Fruit fly (Drosophila melanogaster) whole organism, prepupa: ENCODE results near the gene CG34377.
A peak's percentile ranks its signal among the peaks of the same experiment; 100 is the strongest.

Experiments
- Blimp-1 ChIP-seq: fragments of 200-800 bp; sonication (Bioruptor generic); optimal IDR thresholded peaks from 3 replicates; lab custom pipeline; 2017; ENCODE audit warnings: missing biosample characterization, missing genetic modification characterization, mild to moderate bottlenecking, moderate library complexity, missing genetic modification reagents
- CG10631 ChIP-seq: fragments of 200-800 bp; sonication (Bioruptor generic); optimal IDR thresholded peaks from 2 replicates; lab custom pipeline; 2016; ENCODE audit warnings: missing biosample characterization, missing genetic modification characterization
- CG10669 ChIP-seq: fragments of 200-800 bp; sonication (Bioruptor generic); optimal IDR thresholded peaks from 3 replicates; lab custom pipeline; 2018; ENCODE audit warnings: missing biosample characterization, mild to moderate bottlenecking, missing genetic modification characterization, moderate library complexity
- CG11762 ChIP-seq: fragments of 200-800 bp; sonication (Bioruptor generic); optimal IDR thresholded peaks from 3 replicates; lab custom pipeline; 2016; ENCODE audit warnings: missing biosample characterization, missing genetic modification characterization; ENCODE audit not compliant: insufficient read depth
- CG11902 ChIP-seq: fragments of 200-800 bp; sonication (Bioruptor generic); optimal IDR thresholded peaks from 3 replicates; lab custom pipeline; 2016; ENCODE audit warnings: missing biosample characterization, missing genetic modification characterization
- CG15336 ChIP-seq: fragments of 200-800 bp; sonication (Bioruptor generic); IDR thresholded peaks from 2 replicates; pipeline ENCODE4 v1.3.6; 2022; ENCODE audit warnings: missing biosample characterization, missing genetic modification characterization
- CG1621 ChIP-seq: fragments of 200-800 bp; sonication (Bioruptor generic); optimal IDR thresholded peaks from 3 replicates; lab custom pipeline; 2018; ENCODE audit warnings: missing biosample characterization, mild to moderate bottlenecking, missing genetic modification characterization
- CG16779 ChIP-seq: fragments of 200-800 bp; sonication (Bioruptor generic); optimal IDR thresholded peaks from 3 replicates; lab custom pipeline; 2017; ENCODE audit warnings: missing biosample characterization, mild to moderate bottlenecking, missing genetic modification characterization
- CG31627 ChIP-seq: fragments of 200-800 bp; sonication (Bioruptor generic); optimal IDR thresholded peaks from 3 replicates; lab custom pipeline; 2016; ENCODE audit warnings: missing biosample characterization, missing genetic modification characterization
- CG32006 ChIP-seq: fragments of 200-800 bp; sonication (Bioruptor generic); optimal IDR thresholded peaks from 3 replicates; lab custom pipeline; 2017; ENCODE audit warnings: missing biosample characterization, mild to moderate bottlenecking, missing genetic modification characterization
- CG34406 ChIP-seq: fragments of 200-800 bp; sonication (Bioruptor generic); optimal IDR thresholded peaks from 3 replicates; lab custom pipeline; 2016; ENCODE audit warnings: missing biosample characterization, missing genetic modification characterization
- CG3919 ChIP-seq: fragments of 200-800 bp; sonication (Bioruptor generic); optimal IDR thresholded peaks from 3 replicates; lab custom pipeline; 2016; ENCODE audit warnings: missing biosample characterization, missing genetic modification characterization
- CG4318 ChIP-seq: fragments of 200-800 bp; sonication (Bioruptor generic); optimal IDR thresholded peaks from 3 replicates; lab custom pipeline; 2017; ENCODE audit warnings: missing biosample characterization, mild to moderate bottlenecking, missing genetic modification characterization
- CG6163 ChIP-seq: fragments of 200-800 bp; sonication (Bioruptor generic); IDR thresholded peaks from 3 replicates; pipeline ENCODE4 v1.3.6; 2022; ENCODE audit warnings: missing biosample characterization, missing genetic modification characterization
- CG6792 ChIP-seq: fragments of 200-800 bp; sonication (Bioruptor generic); optimal IDR thresholded peaks from 3 replicates; lab custom pipeline; 2016; ENCODE audit warnings: missing biosample characterization, missing genetic modification characterization
- CG6808 ChIP-seq: fragments of 200-800 bp; sonication (Bioruptor generic); optimal IDR thresholded peaks from 3 replicates; lab custom pipeline; 2017; ENCODE audit warnings: missing biosample characterization, missing genetic modification characterization, mild to moderate bottlenecking, moderate library complexity, missing genetic modification reagents
- CG6854 ChIP-seq: fragments of 200-800 bp; sonication (Bioruptor generic); optimal IDR thresholded peaks from 2 replicates; lab custom pipeline; 2017; ENCODE audit warnings: missing biosample characterization, mild to moderate bottlenecking, missing genetic modification characterization
- CG8119 ChIP-seq: fragments of 200-800 bp; sonication (Bioruptor generic); IDR thresholded peaks from 3 replicates; pipeline ENCODE4 v1.3.6; 2022; ENCODE audit warnings: missing biosample characterization, missing genetic modification characterization
- CG8319 ChIP-seq: fragments of 200-800 bp; sonication (Bioruptor generic); optimal IDR thresholded peaks from 3 replicates; lab custom pipeline; 2016; ENCODE audit warnings: missing biosample characterization, missing genetic modification characterization
- CG8632 ChIP-seq: fragments of 200-800 bp; sonication (Bioruptor generic); optimal IDR thresholded peaks from 3 replicates; lab custom pipeline; 2016; ENCODE audit warnings: missing biosample characterization, missing genetic modification characterization
- Eip75B ChIP-seq: fragments of 200-800 bp; sonication (Bioruptor generic); optimal IDR thresholded peaks from 3 replicates; lab custom pipeline; 2016; ENCODE audit warnings: missing biosample characterization, missing genetic modification characterization
- Eip78C ChIP-seq: fragments of 200-800 bp; sonication (Bioruptor generic); peaks from one replicate; lab custom pipeline; 2016; ENCODE audit warnings: missing biosample characterization, missing genetic modification characterization
- Eip93F ChIP-seq: fragments of 200-800 bp; sonication (Bioruptor generic); optimal IDR thresholded peaks from 2 replicates; lab custom pipeline; 2016; ENCODE audit warnings: missing biosample characterization, mild to moderate bottlenecking, missing genetic modification characterization
- Ets21C ChIP-seq: fragments of 200-800 bp; sonication (Bioruptor generic); optimal IDR thresholded peaks from 3 replicates; lab custom pipeline; 2016; ENCODE audit warnings: missing biosample characterization, missing genetic modification characterization
- Ets96B ChIP-seq: fragments of 200-800 bp; optimal IDR thresholded peaks from 2 replicates; lab custom pipeline; 2019; ENCODE audit warnings: missing biosample characterization, mild to moderate bottlenecking, missing genetic modification characterization, moderate library complexity
- Hr38 ChIP-seq: sonication (Bioruptor generic); optimal IDR thresholded peaks from 2 replicates; lab custom pipeline; 2016; ENCODE audit warnings: missing biosample characterization, missing genetic modification characterization
- Hr39 ChIP-seq: fragments of 200-800 bp; sonication (Bioruptor generic); optimal IDR thresholded peaks from 2 replicates; lab custom pipeline; 2016; ENCODE audit warnings: missing biosample characterization, missing genetic modification characterization
- Lpt ChIP-seq: fragments of 200-800 bp; sonication (Bioruptor generic); optimal IDR thresholded peaks from 3 replicates; lab custom pipeline; 2016; ENCODE audit warnings: missing biosample characterization, missing genetic modification characterization
- Met ChIP-seq: fragments of 200-800 bp; sonication (Bioruptor generic); optimal IDR thresholded peaks from 3 replicates; lab custom pipeline; 2016; ENCODE audit warnings: missing biosample characterization, missing genetic modification characterization
- OdsH ChIP-seq: fragments of 200-800 bp; sonication (Bioruptor generic); optimal IDR thresholded peaks from 3 replicates; lab custom pipeline; 2016; ENCODE audit warnings: missing biosample characterization, missing genetic modification characterization
- Smox ChIP-seq: fragments of 200-800 bp; sonication (Bioruptor generic); optimal IDR thresholded peaks from 3 replicates; lab custom pipeline; 2016; ENCODE audit warnings: missing biosample characterization, missing genetic modification characterization
- Sox102F ChIP-seq: fragments of 200-800 bp; sonication (Bioruptor generic); optimal IDR thresholded peaks from 2 replicates; lab custom pipeline; 2016; ENCODE audit warnings: missing biosample characterization, mild to moderate bottlenecking, missing genetic modification characterization
- Sox14 ChIP-seq: fragments of 200-800 bp; sonication (Bioruptor generic); optimal IDR thresholded peaks from 3 replicates; lab custom pipeline; 2016; ENCODE audit warnings: missing biosample characterization, missing genetic modification characterization
- achi ChIP-seq: fragments of 200-800 bp; sonication (Bioruptor generic); optimal IDR thresholded peaks from 3 replicates; lab custom pipeline; 2016; ENCODE audit warnings: missing biosample characterization, missing genetic modification characterization
- acj6 ChIP-seq: fragments of 200-800 bp; sonication (Bioruptor generic); optimal IDR thresholded peaks from 3 replicates; lab custom pipeline; 2016; ENCODE audit warnings: missing biosample characterization, missing genetic modification characterization
- dac ChIP-seq: fragments of 200-800 bp; sonication (Bioruptor generic); optimal IDR thresholded peaks from 2 replicates; lab custom pipeline; 2017; ENCODE audit warnings: missing biosample characterization, mild to moderate bottlenecking, missing genetic modification characterization
- dsx ChIP-seq: fragments of 200-800 bp; optimal IDR thresholded peaks from 3 replicates; lab custom pipeline; 2019; ENCODE audit warnings: missing biosample characterization, mild to moderate bottlenecking, missing genetic modification characterization, moderate library complexity; ENCODE audit not compliant: poor library complexity, severe bottlenecking
- eg ChIP-seq: fragments of 200-800 bp; sonication (Bioruptor generic); IDR thresholded peaks from 3 replicates; pipeline ENCODE4 v1.3.6; 2022; ENCODE audit warnings: missing biosample characterization, missing genetic modification characterization
- esn ChIP-seq: fragments of 200-800 bp; sonication (Bioruptor generic); optimal IDR thresholded peaks from 2 replicates; lab custom pipeline; 2016; ENCODE audit warnings: missing biosample characterization, mild to moderate bottlenecking, missing genetic modification characterization, moderate library complexity
- fd59A ChIP-seq: fragments of 200-800 bp; sonication (Bioruptor generic); optimal IDR thresholded peaks from 2 replicates; lab custom pipeline; 2017; ENCODE audit warnings: missing biosample characterization, mild to moderate bottlenecking, missing genetic modification characterization, missing genetic modification reagents
- fd85E ChIP-seq: fragments of 200-800 bp; sonication (Bioruptor generic); optimal IDR thresholded peaks from 3 replicates; lab custom pipeline; 2016; ENCODE audit warnings: missing biosample characterization, missing genetic modification characterization
- fkh ChIP-seq: fragments of 200-800 bp; sonication (Bioruptor generic); optimal IDR thresholded peaks from 3 replicates; lab custom pipeline; 2017; ENCODE audit warnings: missing biosample characterization, mild to moderate bottlenecking, missing genetic modification characterization, moderate library complexity
- net ChIP-seq: fragments of 200-800 bp; sonication (Bioruptor generic); optimal IDR thresholded peaks from 3 replicates; lab custom pipeline; 2016; ENCODE audit warnings: missing biosample characterization, missing genetic modification characterization
- pdm3 ChIP-seq: fragments of 200-800 bp; sonication (Bioruptor generic); optimal IDR thresholded peaks from 3 replicates; lab custom pipeline; 2016; ENCODE audit warnings: missing biosample characterization, missing genetic modification characterization
- salr ChIP-seq, 2 experiments: fragments of 200-800 bp; sonication (Bioruptor generic); optimal IDR thresholded peaks; 3 replicates each; lab custom pipeline; 2016 to 2018; ENCODE audit warnings: missing biosample characterization in 2 of 2, missing genetic modification characterization in 2 of 2, mild to moderate bottlenecking in 1 of 2
- spab ChIP-seq: fragments of 200-800 bp; sonication (Bioruptor generic); optimal IDR thresholded peaks from 2 replicates; lab custom pipeline; 2017; ENCODE audit warnings: missing biosample characterization, mild to moderate bottlenecking, missing genetic modification characterization, missing genetic modification reagents
- ss ChIP-seq, 2 experiments: fragments of 200-800 bp; sonication (Bioruptor generic); optimal IDR thresholded peaks; 2 replicates in 1 of 2; 3 replicates in 1 of 2; lab custom pipeline; 2017 to 2018; ENCODE audit warnings: mild to moderate bottlenecking in 2 of 2, missing biosample characterization in 2 of 2, missing genetic modification characterization in 2 of 2, moderate library complexity in 1 of 2
- svp ChIP-seq: fragments of 200-800 bp; sonication (Bioruptor generic); peaks from one replicate; lab custom pipeline; 2016; ENCODE audit warnings: missing biosample characterization, missing genetic modification characterization
- vri ChIP-seq: fragments of 200-800 bp; sonication (Bioruptor generic); optimal IDR thresholded peaks from 3 replicates; lab custom pipeline; 2016; ENCODE audit warnings: missing biosample characterization, mild to moderate bottlenecking, missing genetic modification characterization

Gene CG34377

dm6 chr3R:22269835-22270234 is 54.1 kb downstream of the CG34377 start:
- TF ChIP-seq acj6 (GFP tag; lab: Kevin White, UChicago) = no peak
- no peak for TF ChIP-seq CG6808 (GFP tag; lab: Kevin White, UChicago)
- TF ChIP-seq CG6792 = no peak
- no peak for TF ChIP-seq fd85E (GFP tag; lab: Kevin White, UChicago)
- TF ChIP-seq CG1621 = no peak
- TF ChIP-seq Sox102F (GFP tag; lab: Kevin White, UChicago) = no peak
- TF ChIP-seq CG10631 = no peak
- TF ChIP-seq CG11902 (GFP tag; lab: Kevin White, UChicago) = no peak
- no peak for TF ChIP-seq CG8319 (GFP tag; lab: Kevin White, UChicago)

- TF ChIP-seq CG8632 (no peak), net (GFP tag; lab: Kevin White, UChicago) (no peak)
- TF ChIP-seq, all 60 proteins: peak for 0
Observed at dm6 chr3R:22268845-22269244, 55.0 kb downstream of the CG34377 start.

- peak; percentile 25 for TF ChIP-seq CG3919 (GFP tag; lab: Kevin White, UChicago)
- TF ChIP-seq Eip75B (GFP tag; lab: Kevin White, UChicago) = peak; percentile 22
- no peak for TF ChIP-seq Eip93F (GFP tag; lab: Kevin White, UChicago)
- peak; percentile 65 for TF ChIP-seq svp
- peak; percentile 6 for TF ChIP-seq CG31627
- peak; percentile 3 for TF ChIP-seq Ets96B (tag; lab: Kevin White, UChicago)
- peak; percentile 45; the same call in 2 of the 3 replicates for TF ChIP-seq eg (GFP tag; lab: Robert Waterston, UW)
- peak; percentile 57 for TF ChIP-seq CG15336 (GFP tag; lab: Robert Waterston, UW)
- TF ChIP-seq CG34406 (GFP tag; lab: Kevin White, UChicago) = no peak
- peak; percentile 15 for TF ChIP-seq pdm3 (GFP tag; lab: Kevin White, UChicago)
- TF ChIP-seq CG4318 (GFP tag; lab: Kevin White, UChicago) = no peak
- no peak for TF ChIP-seq vri (GFP tag; lab: Kevin White, UChicago)
- no peak for TF ChIP-seq achi (GFP tag; lab: Kevin White, UChicago)
- no peak for TF ChIP-seq fkh
- no peak for TF ChIP-seq CG11762
- peak; percentile 5 for TF ChIP-seq Met (GFP tag; lab: Kevin White, UChicago)
- no peak for TF ChIP-seq Ets21C (GFP tag; lab: Kevin White, UChicago)
- TF ChIP-seq salr (GFP tag; optimal IDR thresholded peaks at IDR 0.05; lab: Kevin White, UChicago) = no peak
- TF ChIP-seq spab (GFP tag; lab: Kevin White, UChicago) = no peak
- peak; percentile 14 for TF ChIP-seq dsx (GFP tag; lab: Kevin White, UChicago)
- no peak for TF ChIP-seq CG16779 (tag; lab: Kevin White, UChicago)
- no peak for TF ChIP-seq dac (GFP tag; lab: Kevin White, UChicago)
- TF ChIP-seq Eip78C (GFP tag; lab: Kevin White, UChicago) = peak; percentile 72
- TF ChIP-seq OdsH = peak; percentile 22
- TF ChIP-seq Hr39 (GFP tag; lab: Kevin White, UChicago) = no peak
- peak in 1 of 2 experiments; percentile 3 for TF ChIP-seq ss (GFP tag; optimal IDR thresholded peaks at IDR 0.05; lab: Kevin White, UChicago)
- no peak for TF ChIP-seq Blimp-1 (GFP tag; lab: Kevin White, UChicago)
- no peak for TF ChIP-seq Hr38 (GFP tag; lab: Kevin White, UChicago)
- TF ChIP-seq Smox = peak; percentile 0
- TF ChIP-seq CG32006 = peak; percentile 34
- no peak for TF ChIP-seq Sox102F (GFP tag; lab: Kevin White, UChicago)
- TF ChIP-seq fd59A = no peak
- peak; percentile 7 for TF ChIP-seq Sox14 (GFP tag; lab: Kevin White, UChicago)
- peak; percentile 34; the same call in 1 of the 3 replicates for TF ChIP-seq CG8119
- no peak for TF ChIP-seq CG6163 (GFP tag; lab: Robert Waterston, UW)
- TF ChIP-seq Lpt (GFP tag; lab: Kevin White, UChicago) = no peak
- TF ChIP-seq esn (GFP tag; lab: Kevin White, UChicago) = peak; percentile 10
- TF ChIP-seq acj6 (GFP tag; lab: Kevin White, UChicago) = no peak
- TF ChIP-seq CG6854 (GFP tag; lab: Kevin White, UChicago) = no peak
- TF ChIP-seq CG1621 = no peak
- TF ChIP-seq CG10669 (GFP tag; lab: Kevin White, UChicago) = no peak
Observed at dm6 chr3R:22267340-22267739, 56.6 kb downstream of the CG34377 start.
